Worm (Caenorhabditis elegans): ENCODE results near the gene pfut-1.

Gene pfut-1

ce11 chrX:3159542-3159941 is 6.1 kb upstream of the pfut-1 start, which contains the start of gene gcc-1 (continued):
- TF ChIP-seq nhr-6 (tag; optimal IDR thresholded peaks at IDR 0.05) (no peak), sem-4 (tag; optimal IDR thresholded peaks at IDR 0.05) (peak; percentile 18), egl-27 (tag; optimal IDR thresholded peaks at IDR 0.05) (no peak), nhr-21 (tag; optimal IDR thresholded peaks at IDR 0.05) (peak; percentile 79)

- no peak for TF ChIP-seq blmp-1 (tag; optimal IDR thresholded peaks at IDR 0.05; ENCODE audit: insufficient read depth)
- peak; percentile 6 for TF ChIP-seq elt-1 (tag; optimal IDR thresholded peaks at IDR 0.05)
These were observed 1.6 kb upstream of the pfut-1 start, which contains the start of gene syx-6 for ce11 chrX:3163972-3164575. Gene syx-6 (plus strand): TSS chrX:3164525.

- TF ChIP-seq nhr-25 (tag; optimal IDR thresholded peaks at IDR 0.05) (no peak), egl-27 (tag; optimal IDR thresholded peaks at IDR 0.05) (no peak), alr-1 (tag; optimal IDR thresholded peaks at IDR 0.05) (no peak), nhr-12 (tag; optimal IDR thresholded peaks at IDR 0.05) (no peak), fos-1 (tag; optimal IDR thresholded peaks at IDR 0.05) (no peak), C34F6.9 (tag; optimal IDR thresholded peaks at IDR 0.05) (no peak), F13H6.1 (tag; optimal IDR thresholded peaks at IDR 0.05) (no peak), zag-1 (tag; optimal IDR thresholded peaks at IDR 0.05) (no peak), ceh-82 (tag; optimal IDR thresholded peaks at IDR 0.05) (no peak), nhr-237 (tag; optimal IDR thresholded peaks at IDR 0.05) (no peak), unc-55 (GFP tag; optimal IDR thresholded peaks at IDR 0.05) (no peak), gmeb-1 (tag; optimal IDR thresholded peaks at IDR 0.05) (no peak)
These were observed 4.8 kb downstream of the pfut-1 start, which contains the start of gene C15C7.6 for ce11 chrX:3170456-3170855. Gene C15C7.6 (minus strand): TSS chrX:3170556.

- TF ChIP-seq dmd-4 (tag; optimal IDR thresholded peaks at IDR 0.05) (no peak), unc-62 (GFP tag; optimal IDR thresholded peaks at IDR 0.05) (no peak), gmeb-1 (tag; optimal IDR thresholded peaks at IDR 0.05) (no peak), nhr-23 (tag; optimal IDR thresholded peaks at IDR 0.05) (no peak)
These were observed 11.1 kb downstream of the pfut-1 start for ce11 chrX:3176728-3177127.

- TF ChIP-seq nhr-6 (tag; optimal IDR thresholded peaks at IDR 0.05) (no peak), nhr-129 (tag; optimal IDR thresholded peaks at IDR 0.05) (no peak), nhr-12 (tag; optimal IDR thresholded peaks at IDR 0.05) (no peak), crh-2 (tag; optimal IDR thresholded peaks at IDR 0.05) (no peak), R02D3.7 (tag; optimal IDR thresholded peaks at IDR 0.05) (no peak), mab-5 (tag; optimal IDR thresholded peaks at IDR 0.05) (no peak), lsy-2 (tag; optimal IDR thresholded peaks at IDR 0.05) (no peak), aly-2 (tag; optimal IDR thresholded peaks at IDR 0.05) (no peak), unc-39 (tag; optimal IDR thresholded peaks at IDR 0.05) (no peak), blmp-1 (tag; optimal IDR thresholded peaks at IDR 0.05; ENCODE audit: insufficient read depth) (no peak), snpc-4 (tag; optimal IDR thresholded peaks at IDR 0.05) (no peak), elt-1 (tag; optimal IDR thresholded peaks at IDR 0.05) (no peak), skn-1 (tag; optimal IDR thresholded peaks at IDR 0.05) (no peak), F13H6.1 (tag; optimal IDR thresholded peaks at IDR 0.05) (no peak), nhr-21 (tag; optimal IDR thresholded peaks at IDR 0.05) (no peak), sem-4 (tag; optimal IDR thresholded peaks at IDR 0.05) (no peak), ZK546.5 (tag; optimal IDR thresholded peaks at IDR 0.05) (no peak), nhr-10 (tag; optimal IDR thresholded peaks at IDR 0.05) (no peak)
These were observed 12.9 kb downstream of the pfut-1 start, which contains the start of gene klp-4 for ce11 chrX:3178501-3178900. Gene klp-4 (minus strand): TSS chrX:3178701.

- TF ChIP-seq nhr-11 (tag; optimal IDR thresholded peaks at IDR 0.05): no peak
- TF ChIP-seq lin-13 (GFP tag; optimal IDR thresholded peaks at IDR 0.05): no peak
- TF ChIP-seq nhr-10 (tag; optimal IDR thresholded peaks at IDR 0.05): no peak
- no peak for TF ChIP-seq alr-1 (tag; optimal IDR thresholded peaks at IDR 0.05)
- no peak for TF ChIP-seq lin-11 (tag; optimal IDR thresholded peaks at IDR 0.05)
- TF ChIP-seq ama-1 (optimal IDR thresholded peaks at IDR 0.05): no peak
- no peak for TF ChIP-seq ceh-16 (tag; optimal IDR thresholded peaks at IDR 0.05)
- no peak for TF ChIP-seq egl-27 (tag; optimal IDR thresholded peaks at IDR 0.05)
- TF ChIP-seq ztf-11 (tag; optimal IDR thresholded peaks at IDR 0.05): no peak
- no peak for TF ChIP-seq lin-39 (tag; optimal IDR thresholded peaks at IDR 0.05)
- no peak for TF ChIP-seq sem-4 (tag; optimal IDR thresholded peaks at IDR 0.05)
- TF ChIP-seq peb-1 (tag; optimal IDR thresholded peaks at IDR 0.05): no peak
- TF ChIP-seq nhr-21 (tag; optimal IDR thresholded peaks at IDR 0.05): no peak
- TF ChIP-seq skn-1 (tag; optimal IDR thresholded peaks at IDR 0.05): no peak
- TF ChIP-seq Y55F3AM.14 (GFP tag; optimal IDR thresholded peaks at IDR 0.05): no peak
- no peak for TF ChIP-seq ceh-82 (tag; optimal IDR thresholded peaks at IDR 0.05)
- no peak for TF ChIP-seq unc-39 (tag; optimal IDR thresholded peaks at IDR 0.05)
- no peak for TF ChIP-seq R02D3.7 (tag; optimal IDR thresholded peaks at IDR 0.05)
- no peak for TF ChIP-seq blmp-1 (tag; optimal IDR thresholded peaks at IDR 0.05; ENCODE audit: insufficient read depth)
These were observed 15.8 kb downstream of the pfut-1 start for ce11 chrX:3181376-3181775.

Data from whole organism, L2 larva.